Fruit fly (Drosophila melanogaster) whole organism, embryonic: ENCODE data around the gene CG8117.

Experiments used
- CG10321 ChIP-seq: fragments of 200-800 bp; sonication (Bioruptor generic); IDR thresholded peaks from 2 replicates; pipeline ENCODE4 v1.3.6; 2022; ENCODE audit warnings: missing biosample characterization, missing genetic modification characterization
- CG10959 ChIP-seq: fragments of 200-800 bp; sonication (Bioruptor generic); IDR thresholded peaks from 2 replicates; pipeline ENCODE4 v1.3.6; 2022; ENCODE audit warnings: missing biosample characterization, missing genetic modification characterization
- CG11093 ChIP-seq: fragments of 200-800 bp; sonication (Bioruptor generic); IDR thresholded peaks from 3 replicates; pipeline ENCODE4 v1.3.6; 2022; ENCODE audit warnings: missing biosample characterization, missing genetic modification characterization
- CG11456 ChIP-seq: fragments of 200-800 bp; sonication (Bioruptor generic); IDR thresholded peaks from 3 replicates; pipeline ENCODE4 v1.3.6; 2022; ENCODE audit warnings: missing biosample characterization, missing genetic modification characterization
- CG11560 ChIP-seq: fragments of 200-800 bp; sonication (Bioruptor generic); IDR thresholded peaks from 3 replicates; pipeline ENCODE4 v1.3.6; 2022; ENCODE audit warnings: missing biosample characterization, missing genetic modification characterization
- CG12104 ChIP-seq: fragments of 200-800 bp; sonication (Bioruptor generic); optimal IDR thresholded peaks from 3 replicates; lab custom pipeline; 2016; ENCODE audit warnings: missing biosample characterization, missing genetic modification characterization
- CG17829 ChIP-seq: fragments of 200-800 bp; optimal IDR thresholded peaks from 2 replicates; lab custom pipeline; 2019; ENCODE audit warnings: missing biosample characterization, mild to moderate bottlenecking, missing genetic modification characterization, moderate library complexity
- CG17912 ChIP-seq: fragments of 200-800 bp; sonication (Bioruptor generic); optimal IDR thresholded peaks from 2 replicates; lab custom pipeline; 2018; ENCODE audit warnings: missing biosample characterization, mild to moderate bottlenecking, missing genetic modification characterization
- CG18476 ChIP-seq: fragments of 200-800 bp; sonication (Bioruptor generic); optimal IDR thresholded peaks from 2 replicates; lab custom pipeline; 2016; ENCODE audit warnings: missing biosample characterization, mild to moderate bottlenecking, missing genetic modification characterization
- CG32772 ChIP-seq: fragments of 200-800 bp; sonication (Bioruptor generic); IDR thresholded peaks from 2 replicates; pipeline ENCODE4 v1.3.6; 2022; ENCODE audit warnings: missing biosample characterization, missing genetic modification characterization
- CG3995 ChIP-seq: fragments of 200-800 bp; sonication (Bioruptor generic); optimal IDR thresholded peaks from 3 replicates; lab custom pipeline; 2016; ENCODE audit warnings: missing biosample characterization, missing genetic modification characterization
- CG4404 ChIP-seq: fragments of 200-800 bp; sonication (Bioruptor generic); IDR thresholded peaks from 2 replicates; pipeline ENCODE4 v1.3.6; 2022; ENCODE audit warnings: missing biosample characterization, missing genetic modification characterization
- CG4820 ChIP-seq: fragments of 200-800 bp; sonication (Bioruptor generic); optimal IDR thresholded peaks from 3 replicates; lab custom pipeline; 2016; ENCODE audit warnings: missing biosample characterization, missing genetic modification characterization
- CG6791 ChIP-seq: fragments of 200-800 bp; sonication (Bioruptor generic); IDR thresholded peaks from 3 replicates; pipeline ENCODE4 v1.3.6; 2022; ENCODE audit warnings: missing biosample characterization, missing genetic modification characterization; ENCODE audit not compliant: partially characterized antibody
- CG9215 ChIP-seq: fragments of 200-800 bp; sonication (Bioruptor generic); IDR thresholded peaks from 2 replicates; pipeline ENCODE4 v1.3.6; 2022; ENCODE audit warnings: missing biosample characterization, missing genetic modification characterization
- Camta ChIP-seq: fragments of 200-800 bp; sonication (Bioruptor generic); optimal IDR thresholded peaks from 2 replicates; lab custom pipeline; 2016; ENCODE audit warnings: missing biosample characterization, missing genetic modification characterization
- CoRest ChIP-seq: fragments of 200-800 bp; sonication (Bioruptor generic); optimal IDR thresholded peaks from 3 replicates; lab custom pipeline; 2018; ENCODE audit warnings: missing biosample characterization, mild to moderate bottlenecking, missing genetic modification characterization, moderate library complexity
- Deaf1 ChIP-seq: fragments of 200-800 bp; optimal IDR thresholded peaks from 3 replicates; lab custom pipeline; 2019; ENCODE audit warnings: missing biosample characterization, mild to moderate bottlenecking, missing genetic modification characterization, moderate library complexity
- Dp ChIP-seq: fragments of 200-800 bp; sonication (Bioruptor generic); optimal IDR thresholded peaks from 2 replicates; lab custom pipeline; 2018; ENCODE audit warnings: missing biosample characterization, mild to moderate bottlenecking, missing genetic modification characterization, moderate library complexity
- E2f1 ChIP-seq: fragments of 200-800 bp; sonication (Bioruptor generic); IDR thresholded peaks from 2 replicates; pipeline ENCODE4 v1.3.6; 2022; ENCODE audit warnings: missing biosample characterization, missing genetic modification characterization
- E2f2 ChIP-seq: fragments of 200-800 bp; sonication (Bioruptor generic); IDR thresholded peaks from 2 replicates; pipeline ENCODE4 v1.3.6; 2022; ENCODE audit warnings: missing biosample characterization, missing genetic modification characterization
- Fer3 ChIP-seq: fragments of 200-800 bp; sonication (Bioruptor generic); optimal IDR thresholded peaks from 2 replicates; lab custom pipeline; 2018; ENCODE audit warnings: missing biosample characterization, mild to moderate bottlenecking, missing genetic modification characterization, moderate library complexity
- H15 ChIP-seq: fragments of 200-800 bp; sonication (Bioruptor generic); IDR thresholded peaks from 3 replicates; pipeline ENCODE4 v1.3.6; 2022; ENCODE audit warnings: missing biosample characterization, missing genetic modification characterization
- HLH3B ChIP-seq: fragments of 200-800 bp; sonication (Bioruptor generic); IDR thresholded peaks from 2 replicates; pipeline ENCODE4 v1.3.6; 2022; ENCODE audit warnings: missing biosample characterization, missing genetic modification characterization
- Lhr ChIP-seq: fragments of 200-800 bp; sonication (Bioruptor generic); optimal IDR thresholded peaks from 3 replicates; lab custom pipeline; 2017; ENCODE audit warnings: mild to moderate bottlenecking, missing biosample characterization, missing genetic modification reagents, missing genetic modification characterization
- Pdp1 ChIP-seq, 2 experiments: fragments of 200-800 bp; sonication (Bioruptor generic); optimal IDR thresholded peaks; 3 replicates each; lab custom pipeline; 2016; ENCODE audit warnings: missing biosample characterization in 2 of 2, missing genetic modification characterization in 2 of 2, mild to moderate bottlenecking in 1 of 2, moderate library complexity in 1 of 2
- YL-1 ChIP-seq: fragments of 200-800 bp; sonication (Bioruptor generic); optimal IDR thresholded peaks from 3 replicates; lab custom pipeline; 2017; ENCODE audit warnings: missing biosample characterization, mild to moderate bottlenecking, missing genetic modification characterization
- bcd ChIP-seq: fragments of 200-800 bp; sonication (Bioruptor generic); optimal IDR thresholded peaks from 2 replicates; lab custom pipeline; 2017; ENCODE audit warnings: missing biosample characterization, mild to moderate bottlenecking, missing genetic modification characterization
- chif ChIP-seq, 2 experiments: fragments of 200-800 bp; sonication (Bioruptor generic); optimal IDR thresholded peaks; 3 replicates each; lab custom pipeline; 2016; ENCODE audit warnings: missing biosample characterization in 2 of 2, missing genetic modification characterization in 2 of 2
- dysf ChIP-seq: fragments of 200-800 bp; sonication (Bioruptor generic); IDR thresholded peaks from 3 replicates; pipeline ENCODE4 v1.3.6; 2022; ENCODE audit warnings: missing biosample characterization, missing genetic modification characterization
- gt ChIP-seq: fragments of 200-800 bp; sonication (Bioruptor generic); IDR thresholded peaks from 2 replicates; pipeline ENCODE4 v1.3.6; 2022; ENCODE audit warnings: missing biosample characterization, missing genetic modification characterization
- knrl ChIP-seq: fragments of 200-800 bp; sonication (Bioruptor generic); IDR thresholded peaks from 3 replicates; pipeline ENCODE4 v1.3.6; 2022; ENCODE audit warnings: missing biosample characterization, missing genetic modification characterization; ENCODE audit not compliant: partially characterized antibody
- lbe ChIP-seq: fragments of 200-800 bp; sonication (Bioruptor generic); optimal IDR thresholded peaks from 2 replicates; lab custom pipeline; 2016; ENCODE audit warnings: missing biosample characterization, mild to moderate bottlenecking, missing genetic modification characterization
- peb ChIP-seq: fragments of 200-800 bp; sonication (Bioruptor generic); IDR thresholded peaks from 2 replicates; pipeline ENCODE4 v1.3.6; 2022; ENCODE audit warnings: missing biosample characterization, missing genetic modification characterization
- pita ChIP-seq: fragments of 200-800 bp; sonication (Bioruptor generic); optimal IDR thresholded peaks from 2 replicates; lab custom pipeline; 2017; ENCODE audit warnings: missing biosample characterization, mild to moderate bottlenecking, missing genetic modification characterization
- pros ChIP-seq: fragments of 200-800 bp; sonication (Bioruptor generic); optimal IDR thresholded peaks from 3 replicates; lab custom pipeline; 2019; ENCODE audit warnings: missing biosample characterization, mild to moderate bottlenecking, missing genetic modification characterization, moderate library complexity
- sens ChIP-seq: fragments of 200-800 bp; sonication (Bioruptor generic); peaks from one replicate; lab custom pipeline; 2016; ENCODE audit warnings: missing biosample characterization, missing genetic modification characterization
- so ChIP-seq: fragments of 200-800 bp; sonication (Bioruptor generic); IDR thresholded peaks from 3 replicates; pipeline ENCODE4 v1.3.6; 2022; ENCODE audit warnings: missing biosample characterization, missing genetic modification characterization
- sob ChIP-seq: fragments of 200-800 bp; sonication (Bioruptor generic); IDR thresholded peaks from 2 replicates; pipeline ENCODE4 v1.3.6; 2022; ENCODE audit warnings: missing biosample characterization, missing genetic modification characterization
- ssp ChIP-seq: fragments of 200-800 bp; sonication (Bioruptor generic); IDR thresholded peaks from 2 replicates; pipeline ENCODE4 v1.3.6; 2022; ENCODE audit warnings: missing biosample characterization, missing genetic modification characterization
- stc ChIP-seq: fragments of 200-800 bp; sonication (Bioruptor generic); IDR thresholded peaks from 2 replicates; pipeline ENCODE4 v1.3.6; 2022; ENCODE audit warnings: missing biosample characterization, missing genetic modification characterization
- tup ChIP-seq: fragments of 200-800 bp; sonication (Bioruptor generic); optimal IDR thresholded peaks from 2 replicates; lab custom pipeline; 2016; ENCODE audit warnings: missing biosample characterization, mild to moderate bottlenecking, missing genetic modification characterization, moderate library complexity
- twi ChIP-seq: fragments of 200-800 bp; optimal IDR thresholded peaks from 2 replicates; lab custom pipeline; 2019; ENCODE audit warnings: missing biosample characterization, mild to moderate bottlenecking, missing genetic modification characterization, moderate library complexity
- vnd ChIP-seq: fragments of 200-800 bp; sonication (Bioruptor generic); IDR thresholded peaks from 3 replicates; pipeline ENCODE4 v1.3.6; 2022; ENCODE audit warnings: missing biosample characterization, missing genetic modification characterization; ENCODE audit not compliant: partially characterized antibody
- vvl ChIP-seq: fragments of 200-800 bp; sonication (Bioruptor generic); IDR thresholded peaks from 2 replicates; pipeline ENCODE4 v1.3.6; 2022; ENCODE audit warnings: missing biosample characterization, missing genetic modification characterization
- zen ChIP-seq: fragments of 200-800 bp; sonication (Bioruptor generic); optimal IDR thresholded peaks from 3 replicates; lab custom pipeline; 2018; ENCODE audit warnings: missing biosample characterization, mild to moderate bottlenecking, missing genetic modification characterization, moderate library complexity
- zfh1 ChIP-seq: fragments of 200-800 bp; sonication (Bioruptor generic); IDR thresholded peaks from 3 replicates; pipeline ENCODE4 v1.3.6; 2022; ENCODE audit warnings: missing biosample characterization, missing genetic modification characterization

Gene CG8117

DNA sequence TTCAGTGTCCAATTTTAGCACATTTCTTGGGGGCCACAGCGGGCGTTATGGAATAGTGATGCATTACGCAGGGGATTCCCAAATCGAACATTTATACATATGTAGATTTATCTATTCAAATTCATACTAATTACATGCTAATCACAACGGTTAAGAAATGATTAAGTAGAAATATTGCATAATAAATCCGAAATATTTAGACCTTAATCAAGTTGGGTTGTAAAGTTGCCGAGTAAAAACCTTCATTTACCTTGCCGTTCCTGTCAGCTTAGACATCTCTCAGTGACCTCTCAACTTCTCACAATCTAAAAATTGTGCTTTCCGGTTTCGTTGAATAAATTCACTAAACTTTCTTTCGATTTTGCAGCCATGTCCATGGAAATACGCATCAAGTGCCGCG is at the start of gene CG8117:
CG8117 (plus strand) TSS at position 301 of the 400 bp plus-strand sequence.
- TF ChIP-seq Deaf1 (tag; lab: Kevin White, UChicago) = no peak

DNA sequence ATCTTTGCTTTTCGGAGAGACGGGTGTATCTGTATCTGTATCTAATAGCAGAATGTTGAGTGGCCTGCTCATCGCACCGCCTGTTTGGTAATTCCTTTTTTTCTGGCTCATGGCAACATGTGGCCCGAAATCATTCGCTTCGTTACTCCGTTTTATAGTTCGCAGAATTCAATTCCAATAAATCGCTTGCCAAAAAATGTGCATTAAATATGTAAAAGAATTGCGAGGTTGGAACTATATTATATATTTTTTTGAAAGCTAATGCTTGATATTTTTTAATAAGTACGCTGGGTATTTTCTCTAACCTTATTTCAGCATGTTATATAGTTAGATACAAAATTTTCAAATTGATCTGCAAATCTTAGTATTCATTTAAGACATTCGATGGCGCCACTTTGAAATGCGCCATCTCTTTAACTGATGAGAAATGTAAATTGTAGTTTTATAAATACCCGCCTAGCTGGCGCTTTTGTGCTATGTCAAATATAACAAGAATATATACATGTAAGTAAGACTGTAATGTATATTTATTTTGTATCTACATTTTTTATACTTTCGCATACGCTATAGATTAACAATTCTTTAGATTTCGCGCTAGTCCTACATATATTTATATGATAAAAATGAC is 49.7 kb upstream of the CG8117 start:
- TF ChIP-seq CG6791 (GFP tag; lab: Robert Waterston, UW) (peak; percentile 33; the same call in 1 of the 3 replicates), CG11093 (GFP tag; lab: Robert Waterston, UW) (0 out of 3 replicates have a peak, but pooled peaks have one; percentile 10), CG3995 (GFP tag; lab: Kevin White, UChicago) (no peak), sens (GFP tag; lab: Kevin White, UChicago) (peak; percentile 81), pros (GFP tag; lab: Kevin White, UChicago) (no peak), so (0 out of 3 replicates have a peak, but pooled peaks have one; percentile 5), CG18476 (GFP tag; lab: Kevin White, UChicago) (no peak), CG17912 (GFP tag; lab: Kevin White, UChicago) (no peak), ssp (GFP tag; lab: Robert Waterston, UW) (0 out of 2 replicates have a peak, but pooled peaks have one; percentile 15), E2f2 (GFP tag; lab: Robert Waterston, UW) (peak; percentile 69), E2f1 (GFP tag; lab: Robert Waterston, UW) (peak; percentile 65), dysf (GFP tag; lab: Robert Waterston, UW) (peak; percentile 55; the same call in 1 of the 3 replicates), vnd (GFP tag; lab: Robert Waterston, UW) (0 out of 3 replicates have a peak, but pooled peaks have one; percentile 22), zfh1 (GFP tag; lab: Robert Waterston, UW) (peak; percentile 76; the same call in 2 of the 3 replicates), CG9215 (GFP tag; lab: Robert Waterston, UW) (peak; percentile 51; the same call in 1 of the 2 replicates), lbe (GFP tag; lab: Kevin White, UChicago) (peak; percentile 4), CG17829 (peak; percentile 24), YL-1 (GFP tag; lab: Kevin White, UChicago) (no peak), CG10321 (no peak), Pdp1 (GFP tag; optimal IDR thresholded peaks at IDR 0.05; lab: Kevin White, UChicago) (peak in 1 of 2 experiments; percentile 13), CG4820 (GFP tag; lab: Kevin White, UChicago) (peak; percentile 1), gt (no peak), HLH3B (GFP tag; lab: Robert Waterston, UW) (peak; percentile 49), Camta (no peak), H15 (peak; percentile 50; the same call in 1 of the 3 replicates), Lhr (GFP tag; lab: Kevin White, UChicago) (peak; percentile 51), CG4404 (0 out of 2 replicates have a peak, but pooled peaks have one; percentile 7), Dp (peak; percentile 51), chif (GFP tag; optimal IDR thresholded peaks at IDR 0.05; lab: Kevin White, UChicago) (peak in 1 of 2 experiments; percentile 41), CG12104 (GFP tag; lab: Kevin White, UChicago) (no peak), peb (GFP tag; lab: Robert Waterston, UW) (no peak), CG11560 (tag; lab: Robert Waterston, UW) (peak; percentile 25; the same call in 1 of the 3 replicates), tup (GFP tag; lab: Kevin White, UChicago) (no peak), twi (tag; lab: Kevin White, UChicago) (peak; percentile 51), zen (tag; lab: Kevin White, UChicago) (peak; percentile 2), Fer3 (tag; lab: Kevin White, UChicago) (peak; percentile 2), stc (GFP tag; lab: Robert Waterston, UW) (0 out of 2 replicates have a peak, but pooled peaks have one; percentile 5), pita (GFP tag; lab: Kevin White, UChicago) (peak; percentile 40), CoRest (peak; percentile 29), bcd (peak; percentile 7), CG11456 (GFP tag; lab: Robert Waterston, UW) (peak; percentile 94), CG10959 (peak; percentile 34; the same call in 1 of the 2 replicates), vvl (peak; percentile 70), CG32772 (peak; percentile 61), sob (GFP tag; lab: Robert Waterston, UW) (peak; percentile 60; the same call in 1 of the 2 replicates), knrl (GFP tag; lab: Robert Waterston, UW) (peak; percentile 62)
